Worm (Caenorhabditis elegans): ENCODE results near the gene mrps-22.

The mrps-22 gene

DNA sequence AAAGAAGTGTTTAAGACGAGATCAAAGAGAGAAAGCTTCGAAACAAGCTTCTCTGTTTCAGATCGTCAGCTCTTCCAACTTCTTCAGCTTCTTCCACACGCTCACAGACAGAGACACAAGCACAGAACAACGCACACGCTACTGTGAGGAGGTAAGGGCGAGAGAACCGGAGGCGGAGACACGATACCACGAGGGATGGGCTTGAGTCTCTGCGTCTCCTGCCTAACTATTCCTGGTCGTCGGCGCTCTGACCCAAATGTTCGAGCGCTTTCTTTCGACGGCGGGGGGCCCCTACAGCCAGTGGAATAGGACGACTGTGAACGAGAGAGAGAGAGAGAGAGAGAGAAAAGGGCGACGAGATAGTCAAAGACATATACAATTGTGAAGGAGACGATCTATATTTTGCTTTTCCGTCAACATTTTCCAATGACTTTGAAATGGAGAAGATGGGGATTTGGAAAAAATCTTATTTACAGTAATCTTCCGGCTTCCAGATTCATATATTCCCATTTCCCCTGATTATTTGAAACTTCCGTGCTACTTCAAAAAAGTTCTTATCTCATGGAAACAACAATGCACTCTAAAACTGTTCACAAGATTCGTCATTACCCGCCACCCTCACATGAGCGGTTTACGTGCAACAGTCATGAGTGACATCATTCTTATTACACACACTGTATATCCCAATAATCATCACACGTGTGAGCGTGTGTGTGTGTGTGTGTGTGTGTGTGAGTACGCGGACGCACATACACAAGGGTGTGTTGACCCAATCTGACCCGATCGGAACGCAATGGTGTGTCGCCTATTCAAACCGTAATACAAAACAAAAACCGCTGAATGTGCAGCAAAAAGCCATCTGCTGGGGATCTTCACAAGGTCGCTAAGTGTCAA, 33.4 kb upstream of the mrps-22 start (continued):
- TF ChIP-seq duxl-1 (tag; optimal IDR thresholded peaks at IDR 0.05; ENCODE audit: poor library complexity) (peak; percentile 4), nhr-11 (tag; optimal IDR thresholded peaks at IDR 0.05) (peak; percentile 99), egl-27 (tag; optimal IDR thresholded peaks at IDR 0.05) (no peak), Y5F2A.4 (GFP tag; optimal IDR thresholded peaks at IDR 0.05) (no peak), Y105C5A.15 (GFP tag; IDR thresholded peaks at IDR 0.05) (no peak), ZK546.5 (tag; optimal IDR thresholded peaks at IDR 0.05) (no peak), dmd-6 (GFP tag; IDR thresholded peaks at IDR 0.05) (peak; percentile 76), jun-1 (tag; optimal IDR thresholded peaks at IDR 0.05) (peak; percentile 38), pha-4 (GFP tag; IDR thresholded peaks at IDR 0.05) (peak; percentile 77), pha-4 (tag; optimal IDR thresholded peaks at IDR 0.05) (peak; percentile 79), nhr-77 (tag; optimal IDR thresholded peaks at IDR 0.05) (peak; percentile 49), ama-1 (optimal IDR thresholded peaks at IDR 0.05) (peak; percentile 97), fos-1 (tag; optimal IDR thresholded peaks at IDR 0.05) (no peak), madf-9 (GFP tag; conservative IDR thresholded peaks at IDR 0.05) (peak; percentile 33; the same call in 1 of the 2 replicates), F37D6.2 (tag; optimal IDR thresholded peaks at IDR 0.05) (peak; percentile 61), nhr-76 (tag; optimal IDR thresholded peaks at IDR 0.05) (no peak), lin-15B (tag; optimal IDR thresholded peaks at IDR 0.05) (no peak), lin-1 (GFP tag; IDR thresholded peaks at IDR 0.05) (peak; percentile 11; the same call in 1 of the 2 replicates), mes-2 (tag; optimal IDR thresholded peaks at IDR 0.05; ENCODE audit: poor library complexity, severe bottlenecking) (peak; percentile 78), hlh-11 (tag; optimal IDR thresholded peaks at IDR 0.05) (peak; percentile 82), lin-13 (GFP tag; optimal IDR thresholded peaks at IDR 0.05) (peak; percentile 20), unc-130 (GFP tag; optimal IDR thresholded peaks at IDR 0.05) (peak; percentile 16), madf-5 (GFP tag; IDR thresholded peaks at IDR 0.05) (peak in 1 of 2 experiments; percentile 75; a peak in 1 of 4 replicates), lir-3 (tag; optimal IDR thresholded peaks at IDR 0.05) (no peak), dmd-8 (GFP tag; IDR thresholded peaks at IDR 0.05) (no peak), nhr-102 (tag; optimal IDR thresholded peaks at IDR 0.05) (peak; percentile 32), nhr-42 (GFP tag; IDR thresholded peaks at IDR 0.05) (peak; percentile 74), T20F7.1 (GFP tag; optimal IDR thresholded peaks at IDR 0.05) (peak; percentile 66), mep-1 (tag; optimal IDR thresholded peaks at IDR 0.05) (peak; percentile 89), saeg-2 (GFP tag; IDR thresholded peaks at IDR 0.05) (0 out of 2 replicates have a peak, but pooled peaks have one; percentile 28), lin-39 (tag; optimal IDR thresholded peaks at IDR 0.05) (peak; percentile 76), hif-1 (tag; optimal IDR thresholded peaks at IDR 0.05) (peak; percentile 36 to 92), daf-19 (GFP tag; conservative IDR thresholded peaks at IDR 0.05) (0 out of 2 replicates have a peak, but pooled peaks have one; percentile 57), dpl-1 (GFP tag; optimal IDR thresholded peaks at IDR 0.05) (peak; percentile 48), zip-11 (GFP tag; IDR thresholded peaks at IDR 0.05) (no peak), ZK337.2 (GFP tag; IDR thresholded peaks at IDR 0.05) (no peak), set-16 (GFP tag; IDR thresholded peaks at IDR 0.05) (peak; percentile 96), daf-16 (GFP tag; optimal IDR thresholded peaks at IDR 0.05) (peak; percentile 19 to 21), daf-16 (tag; optimal IDR thresholded peaks at IDR 0.05) (peak; percentile 62), spr-1 (tag; optimal IDR thresholded peaks at IDR 0.05) (peak; percentile 63), nhr-111 (GFP tag; optimal IDR thresholded peaks at IDR 0.05) (no peak), tra-1 (GFP tag; IDR thresholded peaks at IDR 0.05) (peak; percentile 31; the same call in 1 of the 2 replicates), nhr-41 (GFP tag; IDR thresholded peaks at IDR 0.05) (0 out of 2 replicates have a peak, but pooled peaks have one; percentile 21), unc-62 (GFP tag; optimal IDR thresholded peaks at IDR 0.05 in 1 of 2) (peak in 1 of 2 experiments; percentile 99), unc-62 (tag; optimal IDR thresholded peaks at IDR 0.05) (no peak), cey-2 (tag; optimal IDR thresholded peaks at IDR 0.05; ENCODE audit: borderline replicate concordance, insufficient read depth) (peak; percentile 69), ztf-11 (tag; optimal IDR thresholded peaks at IDR 0.05) (no peak), R02D3.7 (tag; optimal IDR thresholded peaks at IDR 0.05) (no peak), gei-8 (GFP tag; optimal IDR thresholded peaks at IDR 0.05) (no peak)

All from whole organism, L4 larva.